Worm (Caenorhabditis elegans) whole organism, L2 larva: ENCODE results near the gene col-74.
"Not testable (repeated sequence)": the region's sequence is repeated elsewhere in the genome, so short reads cannot be mapped to it uniquely, and the experiment has no call there.

Experiments used
- C34F6.9 ChIP-seq: fragments of 150-350 bp; optimal IDR thresholded peaks from 2 replicates; lab custom pipeline; 2014; ENCODE audit warnings: missing biosample characterization, missing genetic modification characterization
- Y55F3AM.14 ChIP-seq: fragments of 200-800 bp; sonication (Bioruptor generic); optimal IDR thresholded peaks from 2 replicates; lab custom pipeline; 2018; ENCODE audit warnings: mild to moderate bottlenecking, missing genetic modification characterization, missing compliant biosample characterization
- alr-1 ChIP-seq: fragments of 150-350 bp; optimal IDR thresholded peaks from 2 replicates; lab custom pipeline; 2014; ENCODE audit warnings: missing biosample characterization, missing genetic modification characterization
- ama-1 ChIP-seq: fragments of 150-350 bp; optimal IDR thresholded peaks from 2 replicates; lab custom pipeline; 2018; ENCODE audit warnings: inconsistent platforms
- blmp-1 ChIP-seq: sonication (generic microtip); optimal IDR thresholded peaks from 2 replicates; lab custom pipeline; 2017; ENCODE audit warnings: missing genetic modification characterization, mild to moderate bottlenecking, missing compliant biosample characterization, antibody characterized with exemption, moderate library complexity; ENCODE audit not compliant: insufficient read depth
- ceh-16 ChIP-seq: fragments of 150-350 bp; optimal IDR thresholded peaks from 2 replicates; lab custom pipeline; 2014; ENCODE audit warnings: missing biosample characterization, missing genetic modification characterization
- ceh-82 ChIP-seq: fragments of 150-350 bp; optimal IDR thresholded peaks from 2 replicates; lab custom pipeline; 2014; ENCODE audit warnings: missing biosample characterization, missing genetic modification characterization
- crh-2 ChIP-seq: sonication (generic microtip); optimal IDR thresholded peaks from 2 replicates; lab custom pipeline; 2017; ENCODE audit warnings: missing biosample characterization, missing genetic modification characterization
- dmd-4 ChIP-seq: sonication (generic microtip); optimal IDR thresholded peaks from 2 replicates; lab custom pipeline; 2017; ENCODE audit warnings: missing biosample characterization, missing genetic modification characterization
- egl-27 ChIP-seq: sonication (generic microtip); optimal IDR thresholded peaks from 3 replicates; lab custom pipeline; 2017; ENCODE audit warnings: missing biosample characterization, missing genetic modification reagents, missing genetic modification characterization
- elt-3 ChIP-seq: sonication (generic microtip); optimal IDR thresholded peaks from 2 replicates; lab custom pipeline; 2017; ENCODE audit warnings: missing biosample characterization, missing genetic modification characterization
- fos-1 ChIP-seq: fragments of 150-350 bp; optimal IDR thresholded peaks from 2 replicates; lab custom pipeline; 2014; ENCODE audit warnings: missing biosample characterization, missing genetic modification characterization
- gmeb-1 ChIP-seq: fragments of 150-350 bp; optimal IDR thresholded peaks from 2 replicates; lab custom pipeline; 2014; ENCODE audit warnings: missing biosample characterization, missing genetic modification characterization
- lsy-2 ChIP-seq, 2 experiments: fragments of 150-350 bp in 1 of 2; sonication (generic microtip) in 1 of 2; optimal IDR thresholded peaks; 2 replicates each; lab custom pipeline; 2014 to 2017; ENCODE audit warnings: missing biosample characterization in 2 of 2, missing genetic modification characterization in 2 of 2
- mab-5 ChIP-seq: fragments of 150-350 bp; optimal IDR thresholded peaks from 2 replicates; lab custom pipeline; 2014; ENCODE audit warnings: missing biosample characterization, missing genetic modification characterization
- mdl-1 ChIP-seq, 2 experiments: fragments of 150-350 bp in 1 of 2; sonication (generic microtip) in 1 of 2; optimal IDR thresholded peaks; 2 replicates each; lab custom pipeline; 2017; ENCODE audit warnings: missing biosample characterization in 2 of 2, missing genetic modification characterization in 2 of 2
- nhr-10 ChIP-seq: sonication (generic microtip); optimal IDR thresholded peaks from 2 replicates; lab custom pipeline; 2017; ENCODE audit warnings: missing biosample characterization, missing genetic modification characterization
- nhr-237 ChIP-seq: fragments of 150-350 bp; optimal IDR thresholded peaks from 2 replicates; lab custom pipeline; 2014; ENCODE audit warnings: missing biosample characterization, missing genetic modification characterization
- nhr-25 ChIP-seq: fragments of 150-350 bp; sonication (generic microtip); optimal IDR thresholded peaks from 3 replicates; lab custom pipeline; 2014; ENCODE audit warnings: missing biosample characterization, missing genetic modification characterization
- nhr-6 ChIP-seq: fragments of 150-350 bp; optimal IDR thresholded peaks from 2 replicates; lab custom pipeline; 2014; ENCODE audit warnings: missing biosample characterization, missing genetic modification characterization
- nhr-77 ChIP-seq: fragments of 150-350 bp; optimal IDR thresholded peaks from 2 replicates; lab custom pipeline; 2014; ENCODE audit warnings: missing biosample characterization, missing genetic modification characterization
- peb-1 ChIP-seq: fragments of 150-350 bp; optimal IDR thresholded peaks from 2 replicates; lab custom pipeline; 2014; ENCODE audit warnings: missing biosample characterization, missing genetic modification characterization
- sem-4 ChIP-seq: fragments of 150-350 bp; optimal IDR thresholded peaks from 2 replicates; lab custom pipeline; 2014; ENCODE audit warnings: missing biosample characterization, missing genetic modification reagents, missing genetic modification characterization
- skn-1 ChIP-seq: sonication (generic microtip); optimal IDR thresholded peaks from 2 replicates; lab custom pipeline; 2017; ENCODE audit warnings: missing biosample characterization, missing genetic modification characterization
- sma-9 ChIP-seq, 2 experiments: fragments of 150-350 bp in 1 of 2; sonication (generic microtip) in 1 of 2; optimal IDR thresholded peaks; 2 replicates each; lab custom pipeline; 2014 to 2016; ENCODE audit warnings: missing genetic modification characterization in 2 of 2, mild to moderate bottlenecking in 1 of 2, missing biosample characterization in 1 of 2, missing compliant biosample characterization in 1 of 2, missing genetic modification reagents in 1 of 2, moderate library complexity in 1 of 2
- snpc-4 ChIP-seq: fragments of 150-350 bp; optimal IDR thresholded peaks from 2 replicates; lab custom pipeline; 2014; ENCODE audit warnings: missing biosample characterization, missing genetic modification characterization
- unc-55 ChIP-seq: fragments of 150-350 bp; sonication (generic microtip); optimal IDR thresholded peaks from 3 replicates; lab custom pipeline; 2014; ENCODE audit warnings: missing biosample characterization, missing genetic modification reagents, missing genetic modification characterization
- zag-1 ChIP-seq: fragments of 150-350 bp; optimal IDR thresholded peaks from 2 replicates; lab custom pipeline; 2014; ENCODE audit warnings: missing biosample characterization, missing genetic modification characterization
- ztf-11 ChIP-seq: sonication (generic microtip); optimal IDR thresholded peaks from 2 replicates; lab custom pipeline; 2017; ENCODE audit warnings: missing biosample characterization, missing genetic modification characterization

Gene col-74

DNA sequence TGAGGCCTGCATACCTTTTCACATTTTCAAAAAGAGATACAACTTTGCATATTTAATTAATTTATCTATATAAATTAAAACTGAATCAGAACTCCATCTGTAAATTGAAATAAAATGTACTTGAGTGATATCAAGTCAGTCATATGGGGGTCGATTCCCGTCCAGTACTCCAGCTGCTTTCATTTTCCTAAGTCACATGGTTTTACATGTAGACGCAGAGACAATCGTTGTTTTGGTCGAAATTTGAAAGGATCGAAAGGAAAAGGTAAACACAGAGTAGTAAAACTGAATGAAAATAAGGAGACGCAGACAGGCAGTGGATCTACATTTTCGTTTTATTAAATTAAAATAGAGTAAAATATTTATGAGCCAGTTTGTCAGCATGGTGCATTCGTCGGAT is 44.0 kb downstream of the col-74 start (continued):
- no peak for TF ChIP-seq egl-27
- no peak for TF ChIP-seq elt-3 (tag; lab: Kevin White, UChicago)
- no peak for TF ChIP-seq dmd-4 (tag; lab: Kevin White, UChicago)
- no peak for TF ChIP-seq peb-1
- TF ChIP-seq sem-4 (tag; lab: Kevin White, UChicago) = no peak
- TF ChIP-seq Y55F3AM.14 (GFP tag; lab: Kevin White, UChicago) = no peak
- peak in 1 of 2 experiments; percentile 27 for TF ChIP-seq lsy-2 (tag; optimal IDR thresholded peaks at IDR 0.05; lab: Kevin White, UChicago)

- TF ChIP-seq nhr-10 (tag; lab: Kevin White, UChicago) = no peak
- no peak for TF ChIP-seq nhr-25 (tag; lab: Kevin White, UChicago)
- TF ChIP-seq nhr-6 (tag; lab: Kevin White, UChicago) = no peak
- TF ChIP-seq ceh-82 (tag; lab: Kevin White, UChicago) = no peak
- no peak for TF ChIP-seq ama-1 (lab: Kevin White, UChicago)
- no peak for TF ChIP-seq blmp-1
Measured at ce11 chrII:5876053-5876452, 45.9 kb downstream of the col-74 start, which contains the start of gene F55C12.6. F55C12.6 (minus strand) TSS chrII:5876153.

DNA sequence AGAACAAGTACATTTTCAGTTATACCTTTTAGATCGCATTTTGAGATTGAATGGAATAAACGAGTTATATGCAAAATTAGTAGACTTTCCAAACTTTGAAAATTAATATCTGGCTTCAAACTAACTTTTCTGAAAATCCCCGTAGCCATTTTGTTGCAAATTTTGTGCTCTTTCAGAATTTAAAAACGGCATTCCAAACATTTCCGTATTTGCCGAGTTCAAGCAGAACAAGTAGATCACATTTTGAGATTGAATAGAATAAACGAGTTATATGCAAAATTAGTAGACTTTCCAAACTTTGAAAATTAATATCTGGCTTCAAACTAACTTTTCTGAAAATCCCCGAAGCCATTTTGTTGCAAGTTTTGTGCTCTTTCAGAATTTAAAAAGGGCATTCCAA is 46.3 kb downstream of the col-74 start, which contains the start of gene F55C12.2:
F55C12.2 (plus strand) TSS at position 301 of the 400 bp plus-strand sequence.
- not testable (repeated sequence) for TF ChIP-seq egl-27; ztf-11; gmeb-1 (tag; lab: Kevin White, UChicago)

- TF ChIP-seq nhr-25 (tag; lab: Kevin White, UChicago) (peak; percentile 72), fos-1 (tag; lab: Kevin White, UChicago) (no peak), crh-2 (no peak), zag-1 (tag; lab: Kevin White, UChicago) (no peak), skn-1 (tag; lab: Kevin White, UChicago) (no peak), nhr-77 (tag; lab: Kevin White, UChicago) (no peak), sma-9 (GFP tag; optimal IDR thresholded peaks at IDR 0.05; lab: Kevin White, UChicago) (no peak), sma-9 (tag; optimal IDR thresholded peaks at IDR 0.05; lab: Kevin White, UChicago) (no peak), lsy-2 (tag; optimal IDR thresholded peaks at IDR 0.05; lab: Kevin White, UChicago) (peak in 1 of 2 experiments; percentile 10), alr-1 (tag; lab: Kevin White, UChicago) (no peak), mab-5 (no peak), gmeb-1 (tag; lab: Kevin White, UChicago) (no peak), mdl-1 (tag; optimal IDR thresholded peaks at IDR 0.05; lab: Kevin White, UChicago) (no peak), ceh-16 (peak; percentile 3), nhr-237 (tag; lab: Kevin White, UChicago) (no peak), snpc-4 (tag; lab: Kevin White, UChicago) (no peak), nhr-10 (tag; lab: Kevin White, UChicago) (no peak), C34F6.9 (tag; lab: Kevin White, UChicago) (peak; percentile 22), nhr-6 (tag; lab: Kevin White, UChicago) (no peak), unc-55 (no peak)
- TF ChIP-seq, all 48 proteins: peak for 4
Measured at ce11 chrII:5880677-5881076, 50.5 kb downstream of the col-74 start.
